Worm (Caenorhabditis elegans) whole organism, L1 larva: Measurements from ENCODE around the gene fbxa-32.

ENCODE experiments used
- aly-2 ChIP-seq: fragments of 150-350 bp; optimal IDR thresholded peaks from 2 replicates; lab custom pipeline; 2014; ENCODE audit warnings: missing biosample characterization, missing genetic modification characterization
- ama-1 ChIP-seq: fragments of 150-350 bp; optimal IDR thresholded peaks from 2 replicates; lab custom pipeline; 2014
- ceh-8 ChIP-seq: fragments of 200-800 bp; sonication (Bioruptor generic); optimal IDR thresholded peaks from 2 replicates; lab custom pipeline; 2018; ENCODE audit warnings: mild to moderate bottlenecking, missing genetic modification characterization, moderate library complexity, missing compliant biosample characterization
- egl-27 ChIP-seq, 2 experiments: fragments of 150-350 bp in 1 of 2; sonication (generic microtip); optimal IDR thresholded peaks; 3 replicates each; lab custom pipeline; 2017 to 2018; ENCODE audit warnings: missing biosample characterization in 2 of 2, missing genetic modification characterization in 2 of 2, missing genetic modification reagents in 2 of 2
- lin-35 ChIP-seq, 2 experiments: fragments of 150-350 bp; optimal IDR thresholded peaks; 2 replicates each; lab custom pipeline; 2014; ENCODE audit warnings: missing biosample characterization in 2 of 2, missing genetic modification characterization in 2 of 2, missing genetic modification reagents in 2 of 2
- lir-3 ChIP-seq: sonication (generic microtip); optimal IDR thresholded peaks from 2 replicates; lab custom pipeline; 2016; ENCODE audit warnings: mild to moderate bottlenecking, missing genetic modification characterization, moderate library complexity, missing compliant biosample characterization; ENCODE audit not compliant: poor library complexity
- mdl-1 ChIP-seq, 2 experiments: fragments of 150-350 bp; optimal IDR thresholded peaks; 2 replicates each; lab custom pipeline; 2014 to 2017; ENCODE audit warnings: missing biosample characterization in 2 of 2, missing genetic modification characterization in 2 of 2, inconsistent platforms in 1 of 2
- nhr-12 ChIP-seq: sonication (generic microtip); optimal IDR thresholded peaks from 2 replicates; lab custom pipeline; 2017; ENCODE audit warnings: missing biosample characterization, missing genetic modification characterization
- nhr-237 ChIP-seq: fragments of 150-350 bp; optimal IDR thresholded peaks from 2 replicates; lab custom pipeline; 2014; ENCODE audit warnings: missing biosample characterization, missing genetic modification characterization
- nhr-28 ChIP-seq: fragments of 150-350 bp; optimal IDR thresholded peaks from 2 replicates; lab custom pipeline; 2014; ENCODE audit warnings: missing biosample characterization, missing genetic modification characterization
- nhr-76 ChIP-seq: sonication (generic microtip); optimal IDR thresholded peaks from 2 replicates; lab custom pipeline; 2017; ENCODE audit warnings: missing biosample characterization, missing genetic modification characterization
- swsn-7 ChIP-seq: sonication (generic microtip); optimal IDR thresholded peaks from 2 replicates; lab custom pipeline; 2016; ENCODE audit warnings: missing genetic modification characterization, missing compliant biosample characterization
- tlp-1 ChIP-seq: fragments of 150-350 bp; optimal IDR thresholded peaks from 2 replicates; lab custom pipeline; 2014; ENCODE audit warnings: missing biosample characterization, missing genetic modification characterization

- TF ChIP-seq aly-2 (no peak), swsn-7 (tag; lab: Kevin White, UChicago) (no peak), mdl-1 (tag; optimal IDR thresholded peaks at IDR 0.05; lab: Kevin White, UChicago) (no peak), nhr-28 (tag; lab: Kevin White, UChicago) (no peak), ama-1 (lab: Kevin White, UChicago) (no peak), ceh-8 (no peak), tlp-1 (tag; lab: Kevin White, UChicago) (no peak), nhr-76 (no peak), egl-27 (tag; optimal IDR thresholded peaks at IDR 0.05; lab: Kevin White, UChicago) (no peak), nhr-12 (tag; lab: Kevin White, UChicago) (no peak), lin-35 (GFP tag; optimal IDR thresholded peaks at IDR 0.05; lab: Kevin White, UChicago) (peak in 1 of 2 experiments; percentile 27), lir-3 (tag; lab: Kevin White, UChicago) (no peak), nhr-237 (tag; lab: Kevin White, UChicago) (no peak)
Measured at ce11 chrIII:1271378-1271926, 2.4 kb upstream of the fbxa-32 start, which contains the start of gene fbxa-31.
